Fruit fly (Drosophila melanogaster): Measurements from ENCODE around the gene Mgat2.

dm6 chr3R:30030061-30030460 lies 8.0 kb upstream of the Mgat2 start:
- TF ChIP-seq rn (GFP tag; IDR thresholded peaks at IDR 0.05) (no peak), CG4496 (GFP tag; IDR thresholded peaks at IDR 0.05) (no peak), Pif1B (GFP tag; optimal IDR thresholded peaks at IDR 0.05) (no peak), D1 (tag; optimal IDR thresholded peaks at IDR 0.05) (no peak), CG9948 (tag; optimal IDR thresholded peaks at IDR 0.05) (no peak), CG14655 (GFP tag; optimal IDR thresholded peaks at IDR 0.05) (no peak), EcR (GFP tag; optimal IDR thresholded peaks at IDR 0.05) (no peak), CG8159 (tag; optimal IDR thresholded peaks at IDR 0.05) (no peak), CG8301 (tag; optimal IDR thresholded peaks at IDR 0.05) (no peak), fd96Ca (GFP tag; IDR thresholded peaks at IDR 0.05) (no peak), CG34367 (tag; optimal IDR thresholded peaks at IDR 0.05) (no peak), Pif1A (GFP tag; optimal IDR thresholded peaks at IDR 0.05) (no peak)
